Worm (Caenorhabditis elegans) whole organism, mixed stage, embryonic: ENCODE data around the gene gei-18.

Experiments used
- blmp-1 ChIP-seq: fragments of 150-350 bp; optimal IDR thresholded peaks from 2 replicates; lab custom pipeline; 2014; ENCODE audit warnings: missing biosample characterization, missing genetic modification characterization
- ceh-39 ChIP-seq: fragments of 150-350 bp; optimal IDR thresholded peaks from 2 replicates; lab custom pipeline; 2014; ENCODE audit warnings: missing biosample characterization, missing genetic modification characterization
- ces-1 ChIP-seq: fragments of 150-350 bp; optimal IDR thresholded peaks from 2 replicates; lab custom pipeline; 2014; ENCODE audit warnings: missing biosample characterization, missing genetic modification reagents, missing genetic modification characterization
- lsy-2 ChIP-seq: fragments of 150-350 bp; optimal IDR thresholded peaks from 2 replicates; lab custom pipeline; 2014; ENCODE audit warnings: missing biosample characterization, missing genetic modification characterization
- mep-1 ChIP-seq: fragments of 150-350 bp; optimal IDR thresholded peaks from 2 replicates; lab custom pipeline; 2017; ENCODE audit warnings: missing biosample characterization, missing genetic modification reagents, missing genetic modification characterization, inconsistent platforms
- nhr-28 ChIP-seq: fragments of 150-350 bp; optimal IDR thresholded peaks from 2 replicates; lab custom pipeline; 2014; ENCODE audit warnings: missing biosample characterization, missing genetic modification characterization
- snpc-4 ChIP-seq: fragments of 150-350 bp; optimal IDR thresholded peaks from 2 replicates; lab custom pipeline; 2014; ENCODE audit warnings: missing biosample characterization, missing genetic modification characterization
- unc-62 ChIP-seq: fragments of 150-350 bp; optimal IDR thresholded peaks from 2 replicates; lab custom pipeline; 2014; ENCODE audit warnings: missing biosample characterization, missing genetic modification reagents, missing genetic modification characterization

DNA sequence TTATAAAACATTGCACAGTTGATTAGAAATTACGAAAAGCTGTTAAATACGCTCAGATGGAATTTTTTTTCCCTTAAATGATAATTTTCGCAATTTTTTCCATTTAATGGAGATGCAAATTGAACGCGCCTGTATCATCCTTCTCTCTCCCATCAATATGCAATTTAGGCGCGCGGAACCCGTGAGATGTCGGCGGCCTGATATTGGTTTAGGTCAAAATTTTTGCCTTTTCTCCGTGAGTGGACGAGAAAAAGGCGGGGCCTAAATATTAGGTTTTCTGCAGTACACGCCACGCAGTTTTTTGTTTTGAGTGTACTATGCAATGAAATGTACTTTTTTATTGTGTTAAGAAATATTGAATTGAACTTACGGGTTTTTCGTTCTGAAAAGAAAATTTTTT is 7.5 kb upstream of the gei-18 start:
- TF ChIP-seq snpc-4 (tag; lab: Kevin White, UChicago) (no peak), mep-1 (tag; lab: Kevin White, UChicago) (no peak), lsy-2 (tag; lab: Kevin White, UChicago) (no peak), unc-62 (no peak), ces-1 (GFP tag; lab: Kevin White, UChicago) (no peak), blmp-1 (tag; lab: Kevin White, UChicago) (no peak), nhr-28 (tag; lab: Kevin White, UChicago) (no peak), ceh-39 (no peak)
